Fruit fly (Drosophila melanogaster): Measurements from ENCODE around the gene 5-HT2B.

5-HT2B gene

dm6 chr3R:8638629-8639028 lies 60.6 kb downstream of the 5-HT2B start:
- TF ChIP-seq Rel (GFP tag; optimal IDR thresholded peaks at IDR 0.05) = no peak
- no peak for TF ChIP-seq Rel (tag; optimal IDR thresholded peaks at IDR 0.05)
- TF ChIP-seq CG32264 (GFP tag; optimal IDR thresholded peaks at IDR 0.05) = no peak
- TF ChIP-seq tai (GFP tag; optimal IDR thresholded peaks at IDR 0.05) = no peak
- no peak for TF ChIP-seq Sp1 (GFP tag; optimal IDR thresholded peaks at IDR 0.05)
- no peak for TF ChIP-seq usp (GFP tag; optimal IDR thresholded peaks at IDR 0.05)
- TF ChIP-seq psq (GFP tag; optimal IDR thresholded peaks at IDR 0.05) = no peak
- TF ChIP-seq pan (optimal IDR thresholded peaks at IDR 0.05) = no peak
- no peak for TF ChIP-seq CG9705 (GFP tag; optimal IDR thresholded peaks at IDR 0.05)
- TF ChIP-seq sage (GFP tag; optimal IDR thresholded peaks at IDR 0.05) = no peak
- TF ChIP-seq Dfd (GFP tag; optimal IDR thresholded peaks at IDR 0.05) = no peak
- no peak for TF ChIP-seq brk (GFP tag; optimal IDR thresholded peaks at IDR 0.05)
- TF ChIP-seq rgr (GFP tag; optimal IDR thresholded peaks at IDR 0.05) = no peak

DNA sequence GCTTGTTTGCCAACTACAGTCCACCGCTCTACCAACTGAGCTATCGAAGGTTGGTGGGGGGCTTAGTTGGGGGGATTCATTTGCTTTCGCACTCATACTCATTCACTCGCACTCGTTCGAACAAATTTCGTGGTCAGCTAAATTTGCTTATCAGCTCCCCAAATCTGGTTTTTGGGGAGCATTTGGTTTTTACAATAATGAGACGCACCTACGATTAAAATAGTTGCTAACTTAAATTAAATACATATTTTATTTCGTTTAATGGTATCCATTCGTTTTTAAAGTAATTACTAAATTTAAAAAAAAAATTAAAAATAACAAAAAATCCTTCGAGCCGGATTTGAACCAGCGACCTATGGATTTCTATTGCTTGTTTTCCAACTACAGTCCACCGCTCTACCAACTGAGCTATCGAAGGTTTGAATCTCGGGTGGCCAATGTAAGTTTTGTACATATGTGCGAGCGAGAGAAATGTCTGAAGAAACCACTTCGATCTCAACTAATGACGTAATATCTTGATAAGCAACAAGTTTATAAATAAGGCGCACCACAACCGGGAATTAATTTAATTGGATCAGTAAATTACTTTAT lies 64.5 kb downstream of the 5-HT2B start:
- TF ChIP-seq brk (GFP tag; optimal IDR thresholded peaks at IDR 0.05) (peak; percentile 23), sv (GFP tag; optimal IDR thresholded peaks at IDR 0.05) (no peak)

DNA sequence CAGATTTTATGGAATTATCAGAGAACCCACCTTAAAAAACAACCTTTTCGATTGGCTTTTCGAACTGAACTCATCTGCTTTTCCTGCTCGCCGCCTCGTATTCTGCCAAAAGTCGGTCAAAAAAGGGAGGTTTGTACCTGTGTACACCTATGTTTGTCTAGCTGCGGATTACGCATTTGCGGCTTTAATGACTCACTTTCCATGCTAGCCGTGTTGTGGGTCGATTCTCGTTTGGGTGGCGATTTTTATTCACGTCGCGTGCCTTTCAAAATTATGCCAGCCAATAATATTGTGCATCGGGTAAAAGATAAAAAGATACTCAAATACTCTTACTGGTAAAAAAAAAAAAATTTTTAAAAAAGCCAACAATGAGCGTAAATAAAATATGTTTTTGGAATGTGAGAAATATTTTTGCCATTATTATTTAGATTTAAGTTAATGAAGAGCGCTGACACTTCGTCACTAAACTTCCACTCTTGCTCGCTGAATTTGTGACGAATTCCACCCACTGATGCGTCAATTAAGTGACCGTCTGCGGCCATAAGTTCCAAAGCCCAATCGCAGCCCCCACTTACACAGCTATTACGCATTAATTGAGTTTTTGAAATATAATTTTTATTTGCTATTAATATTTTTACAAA lies 67.7 kb downstream of the 5-HT2B start, which contains the start of gene Cyp313b1:
TSS of gene Cyp313b1 (minus strand) at position 71 of the 641 bp plus-strand sequence.
- no peak for TF ChIP-seq dsf (GFP tag; optimal IDR thresholded peaks at IDR 0.05; ENCODE audit: borderline replicate concordance)
- peak; percentile 24 for TF ChIP-seq h (GFP tag; optimal IDR thresholded peaks at IDR 0.05)

DNA sequence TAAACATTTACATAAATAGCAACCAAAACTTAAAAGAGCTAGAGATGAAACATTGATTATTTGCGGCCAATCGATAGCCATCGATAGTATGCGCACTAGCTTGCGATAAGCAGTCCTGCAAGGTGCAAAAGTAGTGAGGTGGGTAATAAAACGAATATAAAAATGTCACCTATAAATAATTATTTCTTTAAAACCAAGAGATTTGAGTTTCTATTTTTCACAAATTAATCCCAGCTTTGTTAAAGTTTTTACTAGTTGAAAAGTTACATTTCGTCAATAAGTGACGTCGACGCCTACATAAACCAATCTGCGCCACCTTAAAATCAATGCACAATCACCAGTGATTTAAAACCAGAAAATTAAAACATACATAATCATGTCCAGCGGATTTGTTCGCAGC lies 72.7 kb downstream of the 5-HT2B start, which contains the start of the genes Mkk4 and SLIRP2:
TSS of gene Mkk4 (minus strand) at position 56 of the 400 bp plus-strand sequence.
TSS of gene SLIRP2 (plus strand) at position 344 of the 400 bp plus-strand sequence.
- no peak for TF ChIP-seq Abd-B (GFP tag; optimal IDR thresholded peaks at IDR 0.05)
- peak; percentile 98 for TF ChIP-seq dmrt93B (GFP tag; optimal IDR thresholded peaks at IDR 0.05)
- peak; percentile 99 for TF ChIP-seq sv (GFP tag; optimal IDR thresholded peaks at IDR 0.05)
- TF ChIP-seq Mio (GFP tag; optimal IDR thresholded peaks at IDR 0.05) = peak; percentile 89
- peak; percentile 99 for TF ChIP-seq h (GFP tag; optimal IDR thresholded peaks at IDR 0.05)
- TF ChIP-seq usp (GFP tag; optimal IDR thresholded peaks at IDR 0.05) = no peak
- peak; percentile 54 for TF ChIP-seq Dfd (GFP tag; optimal IDR thresholded peaks at IDR 0.05)
- peak; percentile 89 for TF ChIP-seq Rel (GFP tag; optimal IDR thresholded peaks at IDR 0.05)
- TF ChIP-seq Rel (tag; optimal IDR thresholded peaks at IDR 0.05) = peak; percentile 90
- peak; percentile 64 for TF ChIP-seq jim (GFP tag; optimal IDR thresholded peaks at IDR 0.05)
- no peak for TF ChIP-seq Dif (GFP tag; optimal IDR thresholded peaks at IDR 0.05; ENCODE audit: partially characterized antibody)
- no peak for TF ChIP-seq CrebA (GFP tag; optimal IDR thresholded peaks at IDR 0.05; ENCODE audit: borderline replicate concordance)
- peak; percentile 99 for TF ChIP-seq rgr (GFP tag; optimal IDR thresholded peaks at IDR 0.05)
- TF ChIP-seq Jra (GFP tag; optimal IDR thresholded peaks at IDR 0.05) = peak; percentile 96
- no peak for TF ChIP-seq pan (optimal IDR thresholded peaks at IDR 0.05)
- TF ChIP-seq Vsx2 (GFP tag; optimal IDR thresholded peaks at IDR 0.05; ENCODE audit: partially characterized antibody) = no peak
- TF ChIP-seq brk (GFP tag; optimal IDR thresholded peaks at IDR 0.05) = peak; percentile 95
- peak; percentile 96 for TF ChIP-seq psq (GFP tag; optimal IDR thresholded peaks at IDR 0.05)
- peak; percentile 95 for TF ChIP-seq dsf (GFP tag; optimal IDR thresholded peaks at IDR 0.05; ENCODE audit: borderline replicate concordance)
- no peak for TF ChIP-seq dl (GFP tag; optimal IDR thresholded peaks at IDR 0.05; ENCODE audit: insufficient read depth in 1 of 2, partially characterized antibody in 2 of 2)
- peak; percentile 98 for TF ChIP-seq Sp1 (GFP tag; optimal IDR thresholded peaks at IDR 0.05)
- no peak for TF ChIP-seq Hr78 (GFP tag; optimal IDR thresholded peaks at IDR 0.05)
- TF ChIP-seq N (GFP tag; optimal IDR thresholded peaks at IDR 0.05) = no peak
- TF ChIP-seq OdsH (GFP tag; optimal IDR thresholded peaks at IDR 0.05) = peak; percentile 98
- TF ChIP-seq sage (GFP tag; optimal IDR thresholded peaks at IDR 0.05) = peak; percentile 97
- TF ChIP-seq CG9705 (GFP tag; optimal IDR thresholded peaks at IDR 0.05) = peak; percentile 98
- TF ChIP-seq Hr83 (GFP tag; optimal IDR thresholded peaks at IDR 0.05; ENCODE audit: poor library complexity, severe bottlenecking) = peak; percentile 91
- TF ChIP-seq tai (GFP tag; optimal IDR thresholded peaks at IDR 0.05) = no peak
- peak; percentile 95 for TF ChIP-seq GATAd (GFP tag; optimal IDR thresholded peaks at IDR 0.05)
- TF ChIP-seq woc (GFP tag; optimal IDR thresholded peaks at IDR 0.05) = peak; percentile 99
- no peak for TF ChIP-seq Myc (optimal IDR thresholded peaks at IDR 0.05)
- peak; percentile 99 for TF ChIP-seq br (GFP tag; optimal IDR thresholded peaks at IDR 0.05)
- TF ChIP-seq CG32264 (GFP tag; optimal IDR thresholded peaks at IDR 0.05) = peak; percentile 96
- peak; percentile 99 for TF ChIP-seq HLH106 (tag; optimal IDR thresholded peaks at IDR 0.05)
- peak; percentile 95 to 99 for TF ChIP-seq foxo (GFP tag; optimal IDR thresholded peaks at IDR 0.05)
- peak; percentile 99 for TF ChIP-seq ey (GFP tag; optimal IDR thresholded peaks at IDR 0.05)
- TF ChIP-seq Hnf4 (GFP tag; optimal IDR thresholded peaks at IDR 0.05) = peak; percentile 99
- TF ChIP-seq fru (GFP tag; optimal IDR thresholded peaks at IDR 0.05) = peak; percentile 98
- no peak for TF ChIP-seq lola (GFP tag; optimal IDR thresholded peaks at IDR 0.05)

Measured in whole organism, wandering third instar larva.